Worm (Caenorhabditis elegans) whole organism, young adult: ENCODE results near the gene E02H4.5.
A peak's percentile ranks its signal among the peaks of the same experiment; 100 is the strongest.

Source experiments
- egl-44 ChIP-seq: fragments of 200-800 bp; sonication (Bioruptor generic); IDR thresholded peaks from 2 replicates; pipeline ENCODE4 v1.3.6; 2022; ENCODE audit warnings: missing genetic modification reagents, missing genetic modification characterization, missing compliant biosample characterization
- ets-4 ChIP-seq: fragments of 200-800 bp; sonication (Bioruptor generic); optimal IDR thresholded peaks from 2 replicates; lab custom pipeline; 2018; ENCODE audit warnings: mild to moderate bottlenecking, missing genetic modification characterization, missing compliant biosample characterization
- nhr-80 ChIP-seq: sonication (generic microtip); optimal IDR thresholded peaks from 2 replicates; lab custom pipeline; 2016; ENCODE audit warnings: missing genetic modification characterization, missing compliant biosample characterization
- unc-62 ChIP-seq: fragments of 150-350 bp; optimal IDR thresholded peaks from 2 replicates; lab custom pipeline; 2014; ENCODE audit warnings: missing biosample characterization, missing genetic modification reagents, missing genetic modification characterization

E02H4.5 gene

DNA sequence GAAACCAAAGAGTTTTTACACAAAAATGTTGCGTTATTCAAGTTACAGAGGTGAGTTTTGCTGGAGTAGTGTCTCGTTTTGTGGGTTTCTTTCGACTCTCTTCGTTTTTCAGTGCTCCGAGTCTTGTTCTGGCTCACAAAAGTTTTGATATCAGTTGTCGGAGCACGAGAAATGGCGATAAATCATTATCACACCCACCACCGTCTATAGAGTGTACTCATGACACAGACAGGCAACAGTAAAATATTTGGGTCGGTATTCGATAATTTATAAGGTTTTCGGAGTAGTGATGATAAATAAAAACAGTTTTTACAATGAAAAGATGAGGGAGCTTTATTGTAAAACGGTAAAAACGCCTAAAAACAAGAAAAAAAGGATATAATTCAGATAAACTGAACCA is 47.0 kb downstream of the E02H4.5 start, which contains the start of gene ceh-37:
Gene ceh-37 (minus strand): TSS at position 59 of the 400 bp plus-strand sequence.
- TF ChIP-seq unc-62 (GFP tag; lab: Kevin White, UChicago) (no peak), ets-4 (GFP tag; lab: Kevin White, UChicago) (peak; percentile 24), nhr-80 (peak; percentile 73)

DNA sequence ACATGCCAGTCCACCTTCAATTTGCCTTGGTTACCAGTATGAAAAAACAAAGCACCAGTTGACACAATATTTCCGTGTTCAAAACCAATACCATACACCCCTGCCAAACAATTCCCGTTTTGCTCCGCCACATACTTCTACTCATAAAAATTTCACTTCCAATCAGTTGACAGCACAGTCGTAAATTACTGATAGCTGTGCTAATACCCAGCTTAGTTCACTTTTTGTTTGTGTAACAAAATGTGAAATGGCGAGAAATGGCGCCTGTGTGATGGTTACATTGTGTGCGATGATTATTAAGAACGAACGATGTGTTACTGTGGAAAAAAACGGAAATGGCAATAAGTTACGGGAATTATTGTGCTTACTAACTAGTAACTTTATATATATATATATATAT is 48.6 kb downstream of the E02H4.5 start:
- TF ChIP-seq nhr-80 (peak; percentile 66), egl-44 (GFP tag; lab: Robert Waterston, UW) (no peak)
